Worm (Caenorhabditis elegans) whole organism, L4 larva: ENCODE measurements around the gene W08F4.5.

Experiments used
- dmd-6 ChIP-seq: fragments of 200-800 bp; sonication (Bioruptor generic); IDR thresholded peaks from 2 replicates; pipeline ENCODE4 v1.3.6; 2022; ENCODE audit warnings: missing genetic modification reagents, missing genetic modification characterization, missing compliant biosample characterization
- fos-1 ChIP-seq: fragments of 150-350 bp; optimal IDR thresholded peaks from 2 replicates; lab custom pipeline; 2014; ENCODE audit warnings: missing biosample characterization, missing genetic modification characterization
- mes-2 ChIP-seq: sonication (generic microtip); optimal IDR thresholded peaks from 2 replicates; lab custom pipeline; 2016; ENCODE audit warnings: missing genotype, mild to moderate bottlenecking, missing genetic modification characterization, missing compliant biosample characterization; ENCODE audit not compliant: poor library complexity, severe bottlenecking
- nhr-25 ChIP-seq: sonication (generic microtip); optimal IDR thresholded peaks from 2 replicates; lab custom pipeline; 2017; ENCODE audit warnings: missing genetic modification characterization, mild to moderate bottlenecking, missing compliant biosample characterization, antibody characterized with exemption, moderate library complexity, borderline replicate concordance; ENCODE audit not compliant: insufficient read depth
- pha-4 ChIP-seq, 2 experiments: fragments of 150-350 bp in 1 of 2; fragments of 200-800 bp in 1 of 2; sonication (Bioruptor generic) in 1 of 2; IDR thresholded peaks in 1 of 2; optimal IDR thresholded peaks in 1 of 2; 2 replicates each; pipeline versions ENCODE4 v1.3.6 to Lab custom; 2014 to 2022; ENCODE audit warnings: missing genetic modification characterization in 2 of 2, missing genetic modification reagents in 2 of 2, missing biosample characterization in 1 of 2, missing compliant biosample characterization in 1 of 2
- unc-39 ChIP-seq: sonication (generic microtip); optimal IDR thresholded peaks from 2 replicates; lab custom pipeline; 2017; ENCODE audit warnings: missing biosample characterization, missing genetic modification characterization
- unc-62 ChIP-seq, 3 experiments: fragments of 150-350 bp in 1 of 3; sonication (generic microtip); optimal IDR thresholded peaks in 2 of 3; peaks in 1 of 3; 1 replicate in 1 of 3; 2 replicates in 2 of 3; lab custom pipeline; 2014 to 2017; ENCODE audit warnings: missing biosample characterization in 3 of 3, missing genetic modification characterization in 3 of 3, missing genetic modification reagents in 3 of 3, missing genotype in 1 of 3
- zfp-2 ChIP-seq: sonication (generic microtip); optimal IDR thresholded peaks from 2 replicates; lab custom pipeline; 2016; ENCODE audit warnings: mild to moderate bottlenecking, missing genetic modification characterization, missing compliant biosample characterization
- ztf-11 ChIP-seq: fragments of 150-350 bp; optimal IDR thresholded peaks from 2 replicates; lab custom pipeline; 2014; ENCODE audit warnings: missing biosample characterization, missing genetic modification characterization

- TF ChIP-seq zfp-2 (tag; lab: Kevin White, UChicago) (no peak), unc-62 (GFP tag; optimal IDR thresholded peaks at IDR 0.05 in 1 of 2; lab: Kevin White, UChicago) (no peak), unc-62 (tag; optimal IDR thresholded peaks at IDR 0.05; lab: Kevin White, UChicago) (no peak), mes-2 (no peak), nhr-25 (tag; lab: Kevin White, UChicago) (no peak), fos-1 (tag; lab: Kevin White, UChicago) (no peak), ztf-11 (no peak), unc-39 (tag; lab: Kevin White, UChicago) (no peak), pha-4 (GFP tag; IDR thresholded peaks at IDR 0.05; lab: Robert Waterston, UW) (no peak), pha-4 (tag; optimal IDR thresholded peaks at IDR 0.05; lab: Kevin White, UChicago) (no peak), dmd-6 (GFP tag; lab: Robert Waterston, UW) (no peak)
These were observed 26.3 kb downstream of the W08F4.5 start for ce11 chrII:542416-542815.
